Worm (Caenorhabditis elegans) whole organism, late embryonic: ENCODE data around the gene F43C11.4.

Source experiments
- ceh-24 ChIP-seq: sonication (generic microtip); optimal IDR thresholded peaks from 2 replicates; lab custom pipeline; 2016; ENCODE audit warnings: mild to moderate bottlenecking, missing genetic modification characterization, missing compliant biosample characterization
- ceh-34 ChIP-seq: sonication (generic microtip); optimal IDR thresholded peaks from 2 replicates; lab custom pipeline; 2016; ENCODE audit warnings: mild to moderate bottlenecking, missing genetic modification characterization, missing compliant biosample characterization
- dmd-4 ChIP-seq: sonication (generic microtip); optimal IDR thresholded peaks from 2 replicates; lab custom pipeline; 2016; ENCODE audit warnings: borderline replicate concordance, missing genetic modification characterization, missing compliant biosample characterization
- elt-2 ChIP-seq: sonication (generic microtip); optimal IDR thresholded peaks from 2 replicates; lab custom pipeline; 2016; ENCODE audit warnings: missing genetic modification reagents, missing genetic modification characterization, missing compliant biosample characterization
- pha-4 ChIP-seq: fragments of 150-350 bp; optimal IDR thresholded peaks from 2 replicates; lab custom pipeline; 2018; ENCODE audit warnings: missing biosample characterization, missing genetic modification reagents, missing genetic modification characterization
- sdc-2 ChIP-seq: sonication (generic microtip); optimal IDR thresholded peaks from 2 replicates; lab custom pipeline; 2016; ENCODE audit warnings: missing genotype, missing genetic modification characterization, missing compliant biosample characterization
- unc-55 ChIP-seq: sonication (generic microtip); optimal IDR thresholded peaks from 2 replicates; lab custom pipeline; 2017; ENCODE audit warnings: missing biosample characterization, missing genetic modification reagents, missing genetic modification characterization

ce11 chrII:2356795-2357194, 10.0 kb downstream of the F43C11.4 start, which contains the start of gene F43C11.1:
- TF ChIP-seq elt-2 (tag; lab: Kevin White, UChicago) (no peak), sdc-2 (tag; lab: Kevin White, UChicago) (no peak), unc-55 (no peak), ceh-24 (no peak), pha-4 (no peak), ceh-34 (tag; lab: Kevin White, UChicago) (no peak), dmd-4 (tag; lab: Kevin White, UChicago) (no peak)
